Worm (Caenorhabditis elegans): Measurements from ENCODE around the gene C24H12.4.
"Not testable (repeated sequence)": the region's sequence is repeated elsewhere in the genome, so short reads cannot be mapped to it uniquely, and the experiment has no call there.

C24H12.4 gene

DNA sequence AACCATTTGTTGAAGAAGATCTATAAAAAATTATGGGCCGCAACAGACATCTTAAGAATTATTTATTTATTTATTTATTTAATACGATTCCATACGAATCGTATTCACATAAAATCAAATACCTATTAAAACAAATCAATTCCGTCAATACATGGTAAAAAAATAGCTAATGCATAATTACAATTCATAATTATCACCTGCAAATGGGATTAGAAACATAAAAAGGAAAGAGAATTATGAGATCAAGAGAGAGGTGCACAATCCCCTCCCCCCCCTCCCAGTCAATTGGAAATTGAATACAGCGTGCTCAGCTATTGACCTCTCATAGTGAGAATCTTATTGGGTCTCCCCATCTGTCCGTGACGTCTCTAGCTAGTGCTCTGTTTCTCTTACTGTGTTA is 30.1 kb downstream of the C24H12.4 start, which contains the start of gene C24H12.1:
Gene C24H12.1, plus strand, starts transcription at position 301 of the 400 bp plus-strand sequence.
- not testable (repeated sequence) for TF ChIP-seq klf-2 (GFP tag; conservative IDR thresholded peaks at IDR 0.05); med-1 (GFP tag; optimal IDR thresholded peaks at IDR 0.05; ENCODE audit: insufficient read depth); ref-1 (GFP tag; conservative IDR thresholded peaks at IDR 0.05)

DNA sequence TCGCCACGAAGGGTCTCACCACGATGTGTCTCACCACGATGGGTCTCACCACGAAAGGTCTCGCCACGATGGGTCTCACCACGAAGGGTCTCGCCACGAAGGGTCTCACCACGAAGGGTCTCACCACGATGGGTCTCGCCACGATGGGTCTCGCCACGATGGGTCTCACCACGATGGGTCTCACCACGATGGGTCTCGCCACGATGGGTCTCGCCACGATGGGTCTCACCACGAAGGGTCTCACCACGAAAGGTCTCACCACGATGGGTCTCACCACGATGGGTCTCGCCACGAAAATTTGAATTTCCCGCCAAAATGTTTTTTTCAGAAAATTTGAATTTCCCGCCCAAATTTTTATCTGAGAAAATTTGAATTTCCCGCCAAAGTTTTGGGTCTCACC is 41.1 kb downstream of the C24H12.4 start:
- TF ChIP-seq flt-1 (GFP tag; IDR thresholded peaks at IDR 0.05): 0 out of 2 replicates have a peak, but pooled peaks have one; percentile 33

DNA sequence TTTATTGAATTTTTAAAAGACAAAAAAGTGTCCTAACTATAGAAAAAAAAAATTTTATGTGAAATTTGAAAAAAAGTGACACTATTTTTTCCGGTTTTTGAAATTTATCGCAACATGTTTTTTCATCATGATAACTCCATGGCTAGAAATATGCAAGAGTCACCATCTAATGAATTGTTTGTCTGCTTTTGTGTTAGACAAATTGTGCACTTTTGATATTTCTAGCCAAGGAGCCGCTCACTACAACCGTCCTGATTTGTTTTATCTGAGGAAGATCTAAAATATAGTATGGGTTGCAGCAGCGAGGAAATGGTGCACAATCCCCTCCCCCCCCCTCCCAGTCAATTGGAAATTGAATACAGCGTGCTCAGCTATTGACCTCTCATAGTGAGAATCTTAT is 43.6 kb downstream of the C24H12.4 start, which contains the start of gene W10D9.1:
Gene W10D9.1, plus strand, starts transcription at position 301 of the 400 bp plus-strand sequence.
- TF ChIP-seq T22C8.4 (GFP tag; IDR thresholded peaks at IDR 0.05); ztf-23 (GFP tag; IDR thresholded peaks at IDR 0.05); ref-1 (GFP tag; conservative IDR thresholded peaks at IDR 0.05): not testable (repeated sequence)

DNA sequence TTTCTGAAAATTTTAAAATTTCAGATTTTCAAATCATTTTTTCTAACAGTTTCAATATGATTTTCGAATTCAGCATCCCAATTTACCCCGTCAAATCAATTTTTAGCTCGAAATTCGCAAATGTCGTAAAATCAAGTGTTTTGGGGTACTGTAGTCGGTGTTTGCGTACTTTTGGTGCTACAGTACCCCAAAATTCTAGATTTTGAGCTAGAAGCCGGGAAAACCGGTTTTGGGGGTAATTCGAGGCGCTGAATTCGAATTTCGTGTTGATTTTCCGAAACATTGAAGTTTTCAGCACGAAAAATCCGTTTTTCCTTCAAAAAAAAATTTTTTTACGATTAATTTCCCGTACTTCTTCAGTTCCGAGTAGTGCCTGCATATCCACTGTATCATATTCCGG is 45.3 kb downstream of the C24H12.4 start:
- TF ChIP-seq flt-1 (GFP tag; IDR thresholded peaks at IDR 0.05): no peak
- TF ChIP-seq ref-1 (GFP tag; conservative IDR thresholded peaks at IDR 0.05): no peak
- TF ChIP-seq ztf-23 (GFP tag; IDR thresholded peaks at IDR 0.05): no peak
- no peak for TF ChIP-seq tab-1 (GFP tag; IDR thresholded peaks at IDR 0.05)

DNA sequence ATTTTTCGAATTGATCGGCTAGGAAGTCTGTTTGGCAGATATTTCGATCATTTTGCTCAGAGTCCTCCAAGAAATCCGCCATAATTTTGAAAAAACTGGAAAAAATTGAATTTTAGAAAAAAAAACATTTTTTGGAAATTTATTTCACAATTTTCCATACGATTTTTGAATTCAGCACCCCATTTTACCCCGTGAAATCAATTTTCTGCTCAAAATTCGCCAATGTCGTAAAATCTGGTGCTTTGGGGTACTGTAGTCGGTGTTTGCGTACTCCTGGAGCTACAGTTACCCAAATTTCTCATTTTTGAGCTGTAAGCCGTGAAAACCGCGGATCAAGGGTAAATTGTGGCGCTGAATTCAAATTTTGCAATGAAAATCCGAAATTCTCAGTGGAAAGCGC is 46.8 kb downstream of the C24H12.4 start, which contains the start of gene gvd-1:
Gene gvd-1, minus strand, starts transcription at position 101 of the 400 bp plus-strand sequence.
- 0 out of 2 replicates have a peak, but pooled peaks have one; percentile 9 for TF ChIP-seq T22C8.4 (GFP tag; IDR thresholded peaks at IDR 0.05)
- TF ChIP-seq cog-1 (tag; optimal IDR thresholded peaks at IDR 0.05): no peak

DNA sequence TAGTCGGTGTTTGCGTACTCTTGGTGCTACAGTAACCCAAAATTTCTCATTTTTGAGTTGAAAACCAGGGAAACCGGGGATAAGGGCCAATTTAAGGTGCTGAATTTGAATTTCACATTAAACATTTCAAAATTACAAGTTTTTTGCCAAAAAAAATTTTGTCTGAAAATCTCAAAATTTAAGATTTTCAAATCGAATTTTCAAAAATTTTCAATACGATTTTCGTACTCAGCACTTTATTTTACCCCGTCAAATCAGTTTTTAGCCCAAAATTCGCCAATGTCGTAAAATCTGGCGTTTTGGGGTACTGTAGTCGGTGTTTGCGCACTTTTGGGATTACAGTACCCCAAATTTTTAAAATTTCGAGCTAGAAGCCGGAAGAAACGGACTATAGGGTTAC is 49.8 kb downstream of the C24H12.4 start, which contains the start of gene W10D9.3:
Gene W10D9.3, minus strand, starts transcription at position 101 of the 400 bp plus-strand sequence.
- TF ChIP-seq ref-1 (GFP tag; conservative IDR thresholded peaks at IDR 0.05) (no peak), ztf-23 (GFP tag; IDR thresholded peaks at IDR 0.05) (no peak), flt-1 (GFP tag; IDR thresholded peaks at IDR 0.05) (no peak), ztf-29 (GFP tag; IDR thresholded peaks at IDR 0.05) (no peak), T22C8.4 (GFP tag; IDR thresholded peaks at IDR 0.05) (no peak), klf-2 (GFP tag; conservative IDR thresholded peaks at IDR 0.05) (no peak), tab-1 (GFP tag; IDR thresholded peaks at IDR 0.05) (no peak), cog-1 (tag; optimal IDR thresholded peaks at IDR 0.05) (no peak), med-1 (GFP tag; optimal IDR thresholded peaks at IDR 0.05; ENCODE audit: insufficient read depth) (no peak)

DNA sequence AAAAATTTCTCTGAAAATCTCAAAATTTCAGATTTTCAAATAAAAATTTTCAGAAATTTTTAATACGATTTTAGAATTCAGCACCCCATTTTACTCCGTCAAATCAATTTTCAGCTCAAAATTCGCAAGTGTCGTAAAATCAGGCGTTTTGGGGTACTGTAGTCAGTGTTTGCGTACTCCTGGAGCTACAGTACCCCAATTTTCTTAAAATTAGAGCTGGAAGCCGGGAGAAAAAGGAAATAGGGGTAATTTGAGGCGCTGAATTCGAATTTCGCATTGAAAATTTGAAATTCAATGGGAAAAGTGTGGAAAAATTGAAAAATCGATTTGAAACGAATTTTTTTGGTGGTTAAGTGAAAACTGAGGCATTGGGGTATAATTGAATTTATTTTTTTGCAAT is 50.3 kb downstream of the C24H12.4 start:
- TF ChIP-seq tab-1 (GFP tag; IDR thresholded peaks at IDR 0.05): no peak
- no peak for TF ChIP-seq cog-1 (tag; optimal IDR thresholded peaks at IDR 0.05)
- TF ChIP-seq ztf-29 (GFP tag; IDR thresholded peaks at IDR 0.05): no peak
- TF ChIP-seq T22C8.4 (GFP tag; IDR thresholded peaks at IDR 0.05): no peak
- no peak for TF ChIP-seq ztf-23 (GFP tag; IDR thresholded peaks at IDR 0.05)
- TF ChIP-seq flt-1 (GFP tag; IDR thresholded peaks at IDR 0.05): no peak
- no peak for TF ChIP-seq klf-2 (GFP tag; conservative IDR thresholded peaks at IDR 0.05)
- no peak for TF ChIP-seq ref-1 (GFP tag; conservative IDR thresholded peaks at IDR 0.05)
- no peak for TF ChIP-seq med-1 (GFP tag; optimal IDR thresholded peaks at IDR 0.05; ENCODE audit: insufficient read depth)

All from whole organism, midembryonic.